Fruit fly (Drosophila melanogaster) whole organism, adult: ENCODE measurements around the gene E2f1.

Experiments used
- CG11617 ChIP-seq: fragments of 200-800 bp; sonication (Bioruptor generic); optimal IDR thresholded peaks from 2 replicates; lab custom pipeline; 2017; ENCODE audit warnings: mild to moderate bottlenecking, missing biosample characterization, missing genetic modification reagents, missing genetic modification characterization
- CG12768 ChIP-seq: fragments of 200-800 bp; sonication (Bioruptor generic); optimal IDR thresholded peaks from 2 replicates; lab custom pipeline; 2017; ENCODE audit warnings: missing biosample characterization, missing genetic modification characterization, mild to moderate bottlenecking, moderate library complexity, missing genetic modification reagents
- CG14711 ChIP-seq: fragments of 200-800 bp; sonication (Bioruptor generic); optimal IDR thresholded peaks from 2 replicates; lab custom pipeline; 2018; ENCODE audit warnings: missing biosample characterization, mild to moderate bottlenecking, missing genetic modification characterization, moderate library complexity
- CG1620 ChIP-seq: fragments of 200-800 bp; sonication (Bioruptor generic); optimal IDR thresholded peaks from 2 replicates; lab custom pipeline; 2016; ENCODE audit warnings: missing biosample characterization, missing genetic modification characterization
- CG33017 ChIP-seq: fragments of 200-800 bp; sonication (Bioruptor generic); optimal IDR thresholded peaks from 2 replicates; lab custom pipeline; 2018; ENCODE audit warnings: missing biosample characterization, mild to moderate bottlenecking, missing genetic modification characterization, moderate library complexity
- CG5204 ChIP-seq: fragments of 200-800 bp; sonication (Bioruptor generic); optimal IDR thresholded peaks from 2 replicates; lab custom pipeline; 2016; ENCODE audit warnings: missing biosample characterization, missing genetic modification characterization
- CG7045 ChIP-seq: fragments of 200-800 bp; sonication (Bioruptor generic); optimal IDR thresholded peaks from 2 replicates; lab custom pipeline; 2017; ENCODE audit warnings: missing biosample characterization, mild to moderate bottlenecking, missing genetic modification characterization
- CG7101 ChIP-seq: fragments of 200-800 bp; sonication (Bioruptor generic); optimal IDR thresholded peaks from 2 replicates; lab custom pipeline; 2018; ENCODE audit warnings: missing biosample characterization, mild to moderate bottlenecking, missing genetic modification characterization, moderate library complexity
- Clk ChIP-seq: fragments of 200-800 bp; sonication (Bioruptor generic); optimal IDR thresholded peaks from 2 replicates; lab custom pipeline; 2017; ENCODE audit warnings: missing biosample characterization, missing genetic modification characterization
- Crg-1 ChIP-seq: fragments of 200-800 bp; sonication (Bioruptor generic); optimal IDR thresholded peaks from 2 replicates; lab custom pipeline; 2016; ENCODE audit warnings: missing biosample characterization, missing genetic modification characterization
- Hr96 ChIP-seq: fragments of 200-800 bp; sonication (Bioruptor generic); optimal IDR thresholded peaks from 2 replicates; lab custom pipeline; 2016; ENCODE audit warnings: missing biosample characterization, missing genetic modification characterization
- bab1 ChIP-seq: fragments of 200-800 bp; sonication (Bioruptor generic); optimal IDR thresholded peaks from 3 replicates; lab custom pipeline; 2019; ENCODE audit warnings: missing biosample characterization, mild to moderate bottlenecking, missing genetic modification characterization, moderate library complexity
- cic ChIP-seq: fragments of 200-800 bp; sonication (Bioruptor generic); optimal IDR thresholded peaks from 2 replicates; lab custom pipeline; 2017; ENCODE audit warnings: missing biosample characterization, mild to moderate bottlenecking, missing genetic modification characterization, moderate library complexity
- cnc ChIP-seq, 2 experiments: fragments of >200 bp; optimal IDR thresholded peaks; 2 replicates each; lab custom pipeline; 2017
- kay ChIP-seq: fragments of 200-800 bp; sonication (Bioruptor generic); peaks from one replicate; lab custom pipeline; 2016; ENCODE audit warnings: missing biosample characterization, missing genetic modification characterization, borderline replicate concordance
- ovo ChIP-seq: fragments of 200-800 bp; sonication (Bioruptor generic); optimal IDR thresholded peaks from 2 replicates; lab custom pipeline; 2016; ENCODE audit warnings: missing biosample characterization, missing genetic modification characterization
- pad ChIP-seq: fragments of 200-800 bp; sonication (Bioruptor generic); optimal IDR thresholded peaks from 3 replicates; lab custom pipeline; 2017; ENCODE audit warnings: missing biosample characterization, missing genetic modification characterization, mild to moderate bottlenecking, moderate library complexity, missing genetic modification reagents
- tj ChIP-seq: fragments of 200-800 bp; sonication (Bioruptor generic); optimal IDR thresholded peaks from 3 replicates; lab custom pipeline; 2017; ENCODE audit warnings: missing biosample characterization, mild to moderate bottlenecking, missing genetic modification characterization, moderate library complexity
- toe ChIP-seq: fragments of 200-800 bp; sonication (Bioruptor generic); optimal IDR thresholded peaks from 2 replicates; lab custom pipeline; 2016; ENCODE audit warnings: missing biosample characterization, missing genetic modification characterization

Gene E2f1

DNA sequence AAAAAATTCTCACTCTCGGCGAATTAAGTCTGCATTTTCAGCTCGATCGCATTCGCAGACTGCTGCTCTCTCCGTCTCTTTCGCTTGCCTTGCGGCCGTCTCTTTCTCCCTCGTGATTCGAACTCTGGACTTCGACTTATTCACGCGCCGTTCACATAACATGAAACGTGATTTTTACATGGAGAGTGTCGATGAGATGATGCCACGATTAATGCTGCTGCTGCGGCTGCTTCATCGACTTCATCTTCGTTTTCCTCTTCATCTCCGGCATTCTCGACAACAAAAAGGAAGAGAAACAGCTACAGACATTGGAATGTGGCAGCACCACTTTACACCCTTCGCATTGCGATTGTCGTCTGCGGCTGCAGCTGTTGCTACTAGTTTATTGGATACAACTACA lies 61.0 kb downstream of the E2f1 start:
- TF ChIP-seq CG7045 (GFP tag; lab: Kevin White, UChicago): no peak
- no peak for TF ChIP-seq ovo
- TF ChIP-seq CG33017: no peak
- no peak for TF ChIP-seq Clk (GFP tag; lab: Kevin White, UChicago)
- no peak for TF ChIP-seq CG12768 (GFP tag; lab: Kevin White, UChicago)
- no peak for TF ChIP-seq toe (GFP tag; lab: Kevin White, UChicago)
- TF ChIP-seq CG5204 (GFP tag; lab: Kevin White, UChicago): no peak
- TF ChIP-seq cic (GFP tag; lab: Kevin White, UChicago): no peak

DNA sequence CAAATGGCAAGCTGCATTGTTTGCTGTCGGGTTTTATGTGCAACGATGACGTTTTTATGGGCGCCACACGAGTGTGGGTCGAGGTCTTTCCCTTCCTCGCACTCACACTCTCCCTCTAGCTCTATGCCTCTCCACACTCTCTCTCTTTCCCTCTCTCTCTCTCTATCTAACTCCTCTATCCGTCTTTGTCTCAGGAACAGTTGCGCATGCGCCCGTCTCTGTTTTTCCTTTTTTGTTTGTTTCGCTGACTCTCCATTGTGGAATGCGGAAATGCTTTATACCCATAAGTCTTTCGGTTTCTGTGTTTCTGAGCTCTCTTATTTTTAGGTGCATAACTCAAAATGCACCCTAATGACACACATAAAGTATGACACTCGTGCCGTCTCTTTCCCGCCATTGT lies 62.1 kb downstream of the E2f1 start:
- TF ChIP-seq CG5204 (GFP tag; lab: Kevin White, UChicago): no peak

dm6 chr3R:21597877-21598276 lies 62.8 kb downstream of the E2f1 start:
- TF ChIP-seq Crg-1 (GFP tag; lab: Kevin White, UChicago) (no peak), CG7045 (GFP tag; lab: Kevin White, UChicago) (no peak), CG11617 (GFP tag; lab: Kevin White, UChicago) (no peak), kay (GFP tag; lab: Kevin White, UChicago) (no peak), pad (GFP tag; lab: Kevin White, UChicago) (no peak), CG7101 (no peak)

DNA sequence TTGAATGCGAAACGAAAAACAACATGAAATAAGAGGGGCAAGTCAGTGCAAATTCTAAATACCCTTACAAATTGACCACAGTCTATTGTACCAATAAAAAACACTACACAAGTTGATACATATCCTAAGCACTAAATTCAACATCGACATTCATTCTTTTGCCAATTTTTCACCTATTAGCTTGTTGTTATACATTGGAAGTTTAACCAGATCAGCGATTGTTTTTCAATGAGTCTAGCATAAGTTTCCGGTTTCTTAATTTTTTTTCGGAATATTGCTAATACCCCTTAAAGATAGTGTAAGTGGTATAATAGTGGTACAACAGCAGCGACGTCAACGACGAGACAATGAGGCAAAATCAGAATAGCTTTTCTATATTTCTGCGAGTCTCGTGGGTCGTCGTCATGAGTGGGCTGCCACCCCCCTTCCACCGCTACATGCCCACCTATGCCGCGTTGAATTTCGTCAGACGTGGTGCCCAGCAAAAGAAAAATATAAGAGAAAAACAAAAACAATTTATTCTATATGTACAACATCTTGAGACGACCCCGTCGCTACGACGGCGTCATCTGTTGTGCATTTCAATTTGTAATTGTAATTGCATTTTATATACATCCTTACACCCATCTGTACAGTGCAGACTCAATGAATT lies 64.4 kb downstream of the E2f1 start:
- peak; percentile 58 for TF ChIP-seq kay (GFP tag; lab: Kevin White, UChicago)
- no peak for TF ChIP-seq bab1 (GFP tag; lab: Kevin White, UChicago)
- no peak for TF ChIP-seq toe (GFP tag; lab: Kevin White, UChicago)
- no peak for TF ChIP-seq tj (GFP tag; lab: Kevin White, UChicago)
- TF ChIP-seq Clk (GFP tag; lab: Kevin White, UChicago): no peak
- no peak for TF ChIP-seq Hr96 (GFP tag; lab: Kevin White, UChicago)
- no peak for TF ChIP-seq CG11617 (GFP tag; lab: Kevin White, UChicago)
- no peak for TF ChIP-seq CG33017

DNA sequence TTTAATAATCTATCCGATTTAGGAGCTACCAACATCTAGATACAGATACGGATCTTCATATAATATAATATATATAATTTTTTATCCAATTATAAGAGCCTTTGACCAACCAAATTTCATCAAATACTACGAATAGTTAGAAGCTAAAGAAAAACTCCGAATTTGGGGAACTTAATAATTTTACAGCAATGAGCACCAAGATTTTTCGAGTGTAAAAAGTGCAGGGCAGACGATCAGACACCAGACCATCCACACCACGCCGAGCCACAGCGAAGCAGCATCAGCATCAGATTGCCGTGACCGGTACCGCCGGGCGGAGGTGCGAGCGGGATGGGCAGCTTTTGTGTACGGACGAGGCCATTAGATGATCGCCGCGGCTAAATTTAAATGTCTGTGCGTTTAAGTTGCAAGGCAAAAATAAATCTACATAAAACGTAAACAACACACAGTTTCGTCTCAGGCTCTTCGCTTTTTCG lies 66.2 kb downstream of the E2f1 start:
- no peak for TF ChIP-seq tj (GFP tag; lab: Kevin White, UChicago)
- no peak for TF ChIP-seq cnc (optimal IDR thresholded peaks at IDR 0.05; lab: Kevin White, UChicago)
- no peak for TF ChIP-seq CG12768 (GFP tag; lab: Kevin White, UChicago)
- no peak for TF ChIP-seq pad (GFP tag; lab: Kevin White, UChicago)
- no peak for TF ChIP-seq CG11617 (GFP tag; lab: Kevin White, UChicago)
- TF ChIP-seq CG5204 (GFP tag; lab: Kevin White, UChicago): no peak
- no peak for TF ChIP-seq ovo
- no peak for TF ChIP-seq Clk (GFP tag; lab: Kevin White, UChicago)
- no peak for TF ChIP-seq Crg-1 (GFP tag; lab: Kevin White, UChicago)
- no peak for TF ChIP-seq CG7045 (GFP tag; lab: Kevin White, UChicago)
- TF ChIP-seq CG14711 (tag; lab: Kevin White, UChicago): no peak
- TF ChIP-seq CG1620: no peak

DNA sequence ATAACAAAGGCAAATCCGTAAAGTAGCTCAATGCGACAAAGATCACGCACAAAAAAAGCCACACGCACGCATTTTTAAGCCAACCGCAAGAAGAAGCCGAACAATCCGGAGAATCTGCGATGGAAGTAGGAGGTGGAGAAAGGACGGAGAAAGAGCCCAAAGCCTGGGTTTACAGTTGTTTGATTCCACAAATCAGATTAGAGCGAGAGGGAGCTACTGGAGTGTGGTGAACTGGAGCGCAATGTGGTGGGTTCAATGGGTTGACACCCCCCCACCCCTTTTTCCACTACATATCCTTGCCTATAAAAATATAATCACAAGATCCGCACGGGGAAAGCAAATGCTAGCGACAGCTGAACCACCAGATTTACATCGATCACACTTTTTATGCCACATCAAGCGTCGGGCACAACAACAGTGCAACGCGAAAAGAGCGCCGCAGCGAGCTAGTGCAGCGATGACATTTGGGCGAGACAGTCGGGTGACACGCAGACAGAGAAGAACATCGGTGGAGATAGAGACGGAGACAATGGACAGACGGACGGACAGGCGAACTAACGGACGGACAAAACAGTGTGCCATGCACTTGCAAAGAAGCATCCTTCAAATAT lies 66.8 kb downstream of the E2f1 start:
- peak; percentile 79 for TF ChIP-seq pad (GFP tag; lab: Kevin White, UChicago)
- TF ChIP-seq toe (GFP tag; lab: Kevin White, UChicago): no peak

DNA sequence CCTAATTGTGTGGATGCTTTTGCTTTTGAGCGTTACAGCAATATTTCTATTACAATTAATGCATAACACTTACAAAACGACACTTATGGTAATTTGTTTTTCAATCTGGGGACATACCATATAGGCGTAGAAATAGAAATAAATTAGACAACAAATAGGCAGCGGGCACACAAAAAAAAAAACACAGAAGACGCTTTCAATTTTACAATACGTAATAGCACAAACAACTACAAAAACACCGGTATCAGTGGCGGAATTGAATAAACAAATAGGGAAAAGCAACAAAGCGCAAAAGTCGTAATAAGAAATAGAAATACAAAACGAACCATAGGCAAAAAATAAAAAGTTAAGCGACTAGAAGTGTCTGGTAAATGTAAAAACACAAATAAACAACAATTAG lies 67.6 kb downstream of the E2f1 start:
- TF ChIP-seq kay (GFP tag; lab: Kevin White, UChicago) (peak; percentile 85), cic (GFP tag; lab: Kevin White, UChicago) (peak; percentile 51), CG7045 (GFP tag; lab: Kevin White, UChicago) (no peak)

- peak; percentile 20 for TF ChIP-seq cic (GFP tag; lab: Kevin White, UChicago)
- no peak for TF ChIP-seq cnc (optimal IDR thresholded peaks at IDR 0.05; lab: Kevin White, UChicago)
These were observed 68.7 kb downstream of the E2f1 start for dm6 chr3R:21591962-21592361.
